In genomic region chr2L:19058916-19059315, dm6 we compare ENCODE assay signal across 2 fruit fly cellular contexts.
A peak's percentile ranks its signal among the peaks of the same experiment; 100 is the strongest.
TF ChIP-seq lines count a peak whose summit lies in the region.

Gene Phlpp, plus strand, starts transcription at chr2L:19059129.

TF ChIP-seq in whole organism, embryonic, 481 proteins besides CTCF, POLR2A, EP300 and RAD21 (continued from another document and continues in another):
- TF ChIP-seq CG7745 (tag; optimal IDR thresholded peaks at IDR 0.05; lab: Kevin White, UChicago): no peak
- TF ChIP-seq dpn (GFP tag; optimal IDR thresholded peaks at IDR 0.05; lab: Kevin White, UChicago): peak; percentile 2 to 5
- TF ChIP-seq ham (GFP tag; IDR thresholded peaks at IDR 0.05; lab: Robert Waterston, UW): no peak
- no peak for TF ChIP-seq CG9817 (tag; optimal IDR thresholded peaks at IDR 0.05; lab: Kevin White, UChicago)
- peak; percentile 20 for TF ChIP-seq mam (GFP tag; optimal IDR thresholded peaks at IDR 0.05; lab: Kevin White, UChicago)
- peak; percentile 60 for TF ChIP-seq CG8388 (GFP tag; optimal IDR thresholded peaks at IDR 0.05; lab: Kevin White, UChicago)
- TF ChIP-seq CG18599 (GFP tag; optimal IDR thresholded peaks at IDR 0.05; lab: Kevin White, UChicago): no peak
- TF ChIP-seq gcm2 (GFP tag; optimal IDR thresholded peaks at IDR 0.05; lab: Kevin White, UChicago): no peak
- TF ChIP-seq CG6254 (GFP tag; optimal IDR thresholded peaks at IDR 0.05; lab: Kevin White, UChicago): peak; percentile 68
- TF ChIP-seq Awh (GFP tag; IDR thresholded peaks at IDR 0.05; lab: Robert Waterston, UW): 0 out of 2 replicates have a peak, but pooled peaks have one; percentile 51
- 0 out of 2 replicates have a peak, but pooled peaks have one; percentile 27 for TF ChIP-seq dati (GFP tag; IDR thresholded peaks at IDR 0.05; lab: Robert Waterston, UW)
- TF ChIP-seq dmrt11E (tag; optimal IDR thresholded peaks at IDR 0.05; lab: Kevin White, UChicago): peak; percentile 59
- TF ChIP-seq CG9215 (GFP tag; IDR thresholded peaks at IDR 0.05; lab: Robert Waterston, UW): peak; percentile 28; the same call in 1 of the 2 replicates
- TF ChIP-seq CG14050 (GFP tag; IDR thresholded peaks at IDR 0.05; lab: Robert Waterston, UW): no peak
- TF ChIP-seq Stat92E (GFP tag; optimal IDR thresholded peaks at IDR 0.05; lab: Kevin White, UChicago): no peak
- no peak for TF ChIP-seq HLH4C (GFP tag; IDR thresholded peaks at IDR 0.05; lab: Robert Waterston, UW; ENCODE audit: partially characterized antibody)
- TF ChIP-seq slp2 (GFP tag; optimal IDR thresholded peaks at IDR 0.05; lab: Kevin White, UChicago): peak; percentile 4
- peak; percentile 26 for TF ChIP-seq Spps (tag; optimal IDR thresholded peaks at IDR 0.05; lab: Kevin White, UChicago)
- peak; percentile 60 for TF ChIP-seq CG15696 (tag; optimal IDR thresholded peaks at IDR 0.05; lab: Kevin White, UChicago)
- TF ChIP-seq z (GFP tag; IDR thresholded peaks at IDR 0.05; lab: Robert Waterston, UW): peak; percentile 57; the same call in 1 of the 3 replicates
- TF ChIP-seq tx (GFP tag; optimal IDR thresholded peaks at IDR 0.05; lab: Kevin White, UChicago): no peak
- TF ChIP-seq Rfx (GFP tag; IDR thresholded peaks at IDR 0.05; lab: Robert Waterston, UW): 0 out of 2 replicates have a peak, but pooled peaks have one; percentile 27
- no peak for TF ChIP-seq p53 (GFP tag; optimal IDR thresholded peaks at IDR 0.05; lab: Kevin White, UChicago)
- TF ChIP-seq CG6791 (GFP tag; IDR thresholded peaks at IDR 0.05; lab: Robert Waterston, UW; ENCODE audit: partially characterized antibody): no peak
- peak; percentile 9 for TF ChIP-seq CG10654 (GFP tag; optimal IDR thresholded peaks at IDR 0.05; lab: Kevin White, UChicago)
- TF ChIP-seq nmo (GFP tag; optimal IDR thresholded peaks at IDR 0.05; lab: Kevin White, UChicago): peak; percentile 22
- TF ChIP-seq Nf-YA (GFP tag; IDR thresholded peaks at IDR 0.05; lab: Robert Waterston, UW): peak; percentile 47; the same call in 1 of the 2 replicates
- no peak for TF ChIP-seq CG7271 (tag; optimal IDR thresholded peaks at IDR 0.05; lab: Kevin White, UChicago)
- TF ChIP-seq sima (GFP tag; optimal IDR thresholded peaks at IDR 0.05; lab: Kevin White, UChicago): no peak
- TF ChIP-seq fru (optimal IDR thresholded peaks at IDR 0.05; lab: Kevin White, UChicago): no peak
- TF ChIP-seq H15 (GFP tag; IDR thresholded peaks at IDR 0.05; lab: Robert Waterston, UW): peak; percentile 40; the same call in 1 of the 3 replicates
- TF ChIP-seq emc (GFP tag; optimal IDR thresholded peaks at IDR 0.05; lab: Kevin White, UChicago): no peak
- TF ChIP-seq grau (tag; optimal IDR thresholded peaks at IDR 0.05; lab: Kevin White, UChicago): peak; percentile 80
- TF ChIP-seq ERR (GFP tag; optimal IDR thresholded peaks at IDR 0.05; lab: Kevin White, UChicago): no peak
- TF ChIP-seq Dip3 (GFP tag; optimal IDR thresholded peaks at IDR 0.05; lab: Kevin White, UChicago): peak; percentile 27
- peak; percentile 40; the same call in 1 of the 3 replicates for TF ChIP-seq ken (GFP tag; IDR thresholded peaks at IDR 0.05; lab: Robert Waterston, UW)
- peak; percentile 72 for TF ChIP-seq CG17361 (GFP tag; IDR thresholded peaks at IDR 0.05; lab: Robert Waterston, UW)
- TF ChIP-seq CG11247 (GFP tag; IDR thresholded peaks at IDR 0.05; lab: Robert Waterston, UW): no peak
- TF ChIP-seq en (GFP tag; optimal IDR thresholded peaks at IDR 0.05; lab: Kevin White, UChicago): peak; percentile 28
- no peak for TF ChIP-seq CG4328 (GFP tag; optimal IDR thresholded peaks at IDR 0.05; lab: Kevin White, UChicago)
- no peak for TF ChIP-seq CG7963 (GFP tag; IDR thresholded peaks at IDR 0.05; lab: Robert Waterston, UW; ENCODE audit: partially characterized antibody)
- TF ChIP-seq CG1792 (GFP tag; optimal IDR thresholded peaks at IDR 0.05; lab: Kevin White, UChicago): no peak
- peak; percentile 10 for TF ChIP-seq CG2116 (GFP tag; optimal IDR thresholded peaks at IDR 0.05; lab: Kevin White, UChicago)
- TF ChIP-seq dmrt99B (tag; optimal IDR thresholded peaks at IDR 0.05; lab: Kevin White, UChicago): no peak
- TF ChIP-seq prd (optimal IDR thresholded peaks at IDR 0.05; lab: Kevin White, UChicago): no peak
- peak; percentile 82 for TF ChIP-seq prd (GFP tag; IDR thresholded peaks at IDR 0.05; lab: Robert Waterston, UW)
- peak; percentile 71 for TF ChIP-seq CG10959 (GFP tag; IDR thresholded peaks at IDR 0.05; lab: Robert Waterston, UW)
- TF ChIP-seq Mes4 (GFP tag; optimal IDR thresholded peaks at IDR 0.05; lab: Kevin White, UChicago): no peak
- no peak for TF ChIP-seq pzg (GFP tag; optimal IDR thresholded peaks at IDR 0.05; lab: Kevin White, UChicago)
- peak; percentile 77 for TF ChIP-seq CG11504 (tag; optimal IDR thresholded peaks at IDR 0.05; lab: Kevin White, UChicago)
- TF ChIP-seq hth (optimal IDR thresholded peaks at IDR 0.05; lab: Kevin White, UChicago): no peak
- 0 out of 2 replicates have a peak, but pooled peaks have one; percentile 24 for TF ChIP-seq CG4360 (GFP tag; IDR thresholded peaks at IDR 0.05; lab: Robert Waterston, UW)
- peak; percentile 41; the same call in 1 of the 2 replicates for TF ChIP-seq CG6272 (GFP tag; IDR thresholded peaks at IDR 0.05; lab: Robert Waterston, UW)
- no peak for TF ChIP-seq CG10565 (GFP tag; optimal IDR thresholded peaks at IDR 0.05; lab: Kevin White, UChicago)
- TF ChIP-seq gcm (GFP tag; optimal IDR thresholded peaks at IDR 0.05; lab: Kevin White, UChicago): peak; percentile 8
- TF ChIP-seq ci (GFP tag; IDR thresholded peaks at IDR 0.05; lab: Robert Waterston, UW): peak; percentile 40; the same call in 1 of the 3 replicates
- TF ChIP-seq Opbp (GFP tag; IDR thresholded peaks at IDR 0.05; lab: Robert Waterston, UW; ENCODE audit: partially characterized antibody): no peak
- TF ChIP-seq h (optimal IDR thresholded peaks at IDR 0.05; lab: Kevin White, UChicago): no peak
- TF ChIP-seq CG1603 (tag; optimal IDR thresholded peaks at IDR 0.05; lab: Kevin White, UChicago): no peak
- peak; percentile 42 for TF ChIP-seq Camta (GFP tag; optimal IDR thresholded peaks at IDR 0.05; lab: Kevin White, UChicago)
- peak; percentile 75; the same call in 1 of the 2 replicates for TF ChIP-seq ara (GFP tag; IDR thresholded peaks at IDR 0.05; lab: Robert Waterston, UW)
- TF ChIP-seq ewg (GFP tag; optimal IDR thresholded peaks at IDR 0.05; lab: Kevin White, UChicago): no peak
- no peak for TF ChIP-seq Hand (GFP tag; optimal IDR thresholded peaks at IDR 0.05; lab: Kevin White, UChicago)
- peak in 1 of 3 experiments; percentile 46 for TF ChIP-seq lola (GFP tag; optimal IDR thresholded peaks at IDR 0.05; lab: Kevin White, UChicago)
- peak; percentile 45 for TF ChIP-seq Oli (tag; optimal IDR thresholded peaks at IDR 0.05; lab: Kevin White, UChicago)

TF ChIP-seq in whole organism, prepupa, 60 proteins besides CTCF, POLR2A, EP300 and RAD21 (continued from another document):
- TF ChIP-seq CG6276 (GFP tag; optimal IDR thresholded peaks at IDR 0.05; lab: Kevin White, UChicago) (no peak), CG8632 (GFP tag; optimal IDR thresholded peaks at IDR 0.05; lab: Kevin White, UChicago) (no peak), CG8319 (GFP tag; optimal IDR thresholded peaks at IDR 0.05; lab: Kevin White, UChicago) (no peak), CG15336 (GFP tag; IDR thresholded peaks at IDR 0.05; lab: Robert Waterston, UW) (peak; percentile 49), eg (GFP tag; IDR thresholded peaks at IDR 0.05; lab: Robert Waterston, UW) (peak; percentile 78)
